Worm (Caenorhabditis elegans): ENCODE measurements around the gene ife-4.
A peak's percentile ranks its signal among the peaks of the same experiment; 100 is the strongest.

The ife-4 gene

ce11 chrX:1093154-1093553, 10.9 kb upstream of the ife-4 start (continued):
- no peak for TF ChIP-seq dpl-1 (GFP tag; optimal IDR thresholded peaks at IDR 0.05)
- peak; percentile 77 for TF ChIP-seq hmg-1.2 (GFP tag; IDR thresholded peaks at IDR 0.05)
- no peak for TF ChIP-seq snpc-3.4 (tag; optimal IDR thresholded peaks at IDR 0.05)
- TF ChIP-seq hlh-12 (tag; optimal IDR thresholded peaks at IDR 0.05), result no peak
- peak; percentile 54; the same call in 1 of the 2 replicates for TF ChIP-seq Y53G8AR.9 (GFP tag; conservative IDR thresholded peaks at IDR 0.05)
- TF ChIP-seq Y95B8A.8 (GFP tag; IDR thresholded peaks at IDR 0.05), result no peak
- 0 out of 2 replicates have a peak, but pooled peaks have one; percentile 26 for TF ChIP-seq F39B2.1 (GFP tag; IDR thresholded peaks at IDR 0.05)
- TF ChIP-seq B0336.3 (GFP tag; IDR thresholded peaks at IDR 0.05), result peak; percentile 87
- no peak for TF ChIP-seq mel-28 (tag; optimal IDR thresholded peaks at IDR 0.05; ENCODE audit: borderline replicate concordance)
- no peak for TF ChIP-seq madf-3 (GFP tag; IDR thresholded peaks at IDR 0.05)
- TF ChIP-seq aptf-2 (GFP tag; conservative IDR thresholded peaks at IDR 0.05), result no peak
- peak; percentile 83 for TF ChIP-seq pbrm-1 (GFP tag; IDR thresholded peaks at IDR 0.05)
- TF ChIP-seq ceh-79 (tag; optimal IDR thresholded peaks at IDR 0.05), result peak; percentile 60
- TF ChIP-seq madf-6 (GFP tag; IDR thresholded peaks at IDR 0.05), result no peak; the same call in 1 of the 2 replicates
- TF ChIP-seq bed-2 (GFP tag; IDR thresholded peaks at IDR 0.05), result peak; percentile 48; the same call in 1 of the 2 replicates
- peak; percentile 51 for TF ChIP-seq egrh-3 (GFP tag; IDR thresholded peaks at IDR 0.05)
- no peak for TF ChIP-seq ztf-25 (GFP tag; IDR thresholded peaks at IDR 0.05)
- 0 out of 2 replicates have a peak, but pooled peaks have one; percentile 80 for TF ChIP-seq F37B4.10 (GFP tag; IDR thresholded peaks at IDR 0.05)
- TF ChIP-seq aptf-3 (GFP tag; IDR thresholded peaks at IDR 0.05), result no peak
- TF ChIP-seq cebp-2 (GFP tag; IDR thresholded peaks at IDR 0.05), result no peak
- no peak for TF ChIP-seq Y79H2A.3 (GFP tag; conservative IDR thresholded peaks at IDR 0.05)
- TF ChIP-seq nhr-179 (tag; optimal IDR thresholded peaks at IDR 0.05), result no peak
- no peak for TF ChIP-seq unc-130 (GFP tag; optimal IDR thresholded peaks at IDR 0.05)
- TF ChIP-seq tbp1 (GFP tag; optimal IDR thresholded peaks at IDR 0.05), result peak; percentile 66
- TF ChIP-seq B0261.1 (tag; optimal IDR thresholded peaks at IDR 0.05), result peak; percentile 8
- peak in 1 of 3 experiments; percentile 82 for TF ChIP-seq lin-35 (GFP tag; optimal IDR thresholded peaks at IDR 0.05)
- 0 out of 2 replicates have a peak, but pooled peaks have one; percentile 68 for TF ChIP-seq lag-1 (GFP tag; IDR thresholded peaks at IDR 0.05)
- no peak for TF ChIP-seq rec-8 (tag; optimal IDR thresholded peaks at IDR 0.05)
- TF ChIP-seq cebp-1 (GFP tag; IDR thresholded peaks at IDR 0.05), result peak; percentile 56; the same call in 1 of the 2 replicates
- TF ChIP-seq cebp-1 (tag; optimal IDR thresholded peaks at IDR 0.05), result peak; percentile 89
- TF ChIP-seq F22D6.2 (tag; optimal IDR thresholded peaks at IDR 0.05), result peak; percentile 28
- TF ChIP-seq Y53F4B.3 (GFP tag; IDR thresholded peaks at IDR 0.05), result no peak
- no peak for TF ChIP-seq sptf-2 (GFP tag; optimal IDR thresholded peaks at IDR 0.05)
- TF ChIP-seq ama-1 (optimal IDR thresholded peaks at IDR 0.05), result no peak
- TF ChIP-seq ama-1 (GFP tag; optimal IDR thresholded peaks at IDR 0.05), result peak in 1 of 2 experiments; percentile 67
- TF ChIP-seq ceh-40 (GFP tag; IDR thresholded peaks at IDR 0.05), result no peak
- TF ChIP-seq lir-1 (GFP tag; conservative IDR thresholded peaks at IDR 0.05), result peak; percentile 47; the same call in 1 of the 2 replicates
- peak; percentile 83 for TF ChIP-seq ZK185.1 (tag; optimal IDR thresholded peaks at IDR 0.05; ENCODE audit: poor library complexity, severe bottlenecking)
- TF ChIP-seq K12H6.12 (tag; optimal IDR thresholded peaks at IDR 0.05), result peak; percentile 95
- TF ChIP-seq C06A6.2 (GFP tag; conservative IDR thresholded peaks at IDR 0.05), result peak; percentile 78
- no peak for TF ChIP-seq him-1 (tag; optimal IDR thresholded peaks at IDR 0.05)
- peak; percentile 82 for TF ChIP-seq chd-7 (tag; optimal IDR thresholded peaks at IDR 0.05)
- peak; percentile 64 for TF ChIP-seq F23B12.7 (tag; optimal IDR thresholded peaks at IDR 0.05; ENCODE audit: insufficient read depth)
- TF ChIP-seq hsf-1 (GFP tag; IDR thresholded peaks at IDR 0.05), result no peak
- no peak for TF ChIP-seq sdz-38 (tag; optimal IDR thresholded peaks at IDR 0.05)
- TF ChIP-seq ekl-4 (GFP tag; IDR thresholded peaks at IDR 0.05), result peak; percentile 67
- TF ChIP-seq hrde-1 (tag; optimal IDR thresholded peaks at IDR 0.05; ENCODE audit: borderline replicate concordance), result no peak
- peak; percentile 39 for TF ChIP-seq die-1 (tag; optimal IDR thresholded peaks at IDR 0.05)
- peak; percentile 84 for TF ChIP-seq madf-10 (tag; optimal IDR thresholded peaks at IDR 0.05)
